Fruit fly (Drosophila melanogaster) whole organism, pupa: ENCODE measurements around the gene CG9784.

Experiments
- CG10348 ChIP-seq: fragments of 200-800 bp; sonication (Bioruptor generic); IDR thresholded peaks from 2 replicates; pipeline ENCODE4 v1.3.6; 2022; ENCODE audit warnings: missing biosample characterization, missing genetic modification characterization
- CG12605 ChIP-seq: fragments of 200-800 bp; sonication (Bioruptor generic); IDR thresholded peaks from 2 replicates; pipeline ENCODE4 v1.3.6; 2022; ENCODE audit warnings: missing biosample characterization, missing genetic modification characterization
- CG13204 ChIP-seq: fragments of 200-800 bp; sonication (Bioruptor generic); optimal IDR thresholded peaks from 2 replicates; lab custom pipeline; 2018; ENCODE audit warnings: missing biosample characterization, mild to moderate bottlenecking, missing genetic modification characterization, moderate library complexity
- CG14655 ChIP-seq: fragments of 200-800 bp; sonication (Bioruptor generic); optimal IDR thresholded peaks from 3 replicates; lab custom pipeline; 2017; ENCODE audit warnings: mild to moderate bottlenecking, missing biosample characterization, missing genetic modification reagents, missing genetic modification characterization
- CG15710 ChIP-seq: fragments of 200-800 bp; sonication (Bioruptor generic); optimal IDR thresholded peaks from 2 replicates; lab custom pipeline; 2018; ENCODE audit warnings: missing biosample characterization, mild to moderate bottlenecking, missing genetic modification characterization, moderate library complexity
- CG17806 ChIP-seq: fragments of 200-800 bp; sonication (Bioruptor generic); optimal IDR thresholded peaks from 2 replicates; lab custom pipeline; 2018; ENCODE audit warnings: missing biosample characterization, mild to moderate bottlenecking, missing genetic modification characterization, moderate library complexity
- CG32121 ChIP-seq: fragments of 200-800 bp; sonication (Bioruptor generic); IDR thresholded peaks from 2 replicates; pipeline ENCODE4 v1.3.6; 2022; ENCODE audit warnings: missing biosample characterization, missing genetic modification characterization
- CG34367 ChIP-seq: fragments of 200-800 bp; sonication (Bioruptor generic); optimal IDR thresholded peaks from 2 replicates; lab custom pipeline; 2018; ENCODE audit warnings: missing biosample characterization, mild to moderate bottlenecking, missing genetic modification characterization
- CG4496 ChIP-seq: fragments of 200-800 bp; sonication (Bioruptor generic); IDR thresholded peaks from 3 replicates; pipeline ENCODE4 v1.3.6; 2022; ENCODE audit warnings: missing biosample characterization, missing genetic modification characterization
- CG8159 ChIP-seq: fragments of 200-800 bp; sonication (Bioruptor generic); optimal IDR thresholded peaks from 3 replicates; lab custom pipeline; 2018; ENCODE audit warnings: missing biosample characterization, mild to moderate bottlenecking, missing genetic modification characterization, moderate library complexity
- CG8301 ChIP-seq: fragments of 200-800 bp; sonication (Bioruptor generic); optimal IDR thresholded peaks from 2 replicates; lab custom pipeline; 2018; ENCODE audit warnings: missing biosample characterization, mild to moderate bottlenecking, missing genetic modification characterization
- CG9948 ChIP-seq: fragments of 200-800 bp; sonication (Bioruptor generic); optimal IDR thresholded peaks from 2 replicates; lab custom pipeline; 2018; ENCODE audit warnings: missing biosample characterization, mild to moderate bottlenecking, missing genetic modification characterization, moderate library complexity
- D1 ChIP-seq: fragments of 200-800 bp; sonication (Bioruptor generic); optimal IDR thresholded peaks from 2 replicates; lab custom pipeline; 2018; ENCODE audit warnings: missing biosample characterization, mild to moderate bottlenecking, missing genetic modification characterization, moderate library complexity
- EcR ChIP-seq: fragments of 200-800 bp; sonication (Bioruptor generic); optimal IDR thresholded peaks from 3 replicates; lab custom pipeline; 2019; ENCODE audit warnings: missing biosample characterization, missing genetic modification characterization, mild to moderate bottlenecking, moderate library complexity, missing genetic modification reagents
- Ets98B ChIP-seq: fragments of 200-800 bp; sonication (Bioruptor generic); IDR thresholded peaks from 2 replicates; pipeline ENCODE4 v1.3.6; 2022; ENCODE audit warnings: missing biosample characterization, missing genetic modification characterization
- Pif1A ChIP-seq: fragments of 200-800 bp; sonication (Bioruptor generic); optimal IDR thresholded peaks from 3 replicates; lab custom pipeline; 2016; ENCODE audit warnings: missing biosample characterization, missing genetic modification characterization
- Pif1B ChIP-seq: fragments of 200-800 bp; sonication (Bioruptor generic); optimal IDR thresholded peaks from 3 replicates; lab custom pipeline; 2016; ENCODE audit warnings: missing biosample characterization, missing genetic modification characterization
- Snoo ChIP-seq: fragments of 200-800 bp; sonication (Bioruptor generic); optimal IDR thresholded peaks from 3 replicates; lab custom pipeline; 2017; ENCODE audit warnings: missing biosample characterization, mild to moderate bottlenecking, missing genetic modification characterization, inconsistent platforms
- fd96Ca ChIP-seq: fragments of 200-800 bp; sonication (Bioruptor generic); IDR thresholded peaks from 3 replicates; pipeline ENCODE4 v1.3.6; 2022; ENCODE audit warnings: missing biosample characterization, missing genetic modification characterization
- gl ChIP-seq: fragments of 200-800 bp; sonication (Bioruptor generic); optimal IDR thresholded peaks from 2 replicates; lab custom pipeline; 2018; ENCODE audit warnings: missing biosample characterization, mild to moderate bottlenecking, missing genetic modification characterization
- rn ChIP-seq: fragments of 200-800 bp; sonication (Bioruptor generic); IDR thresholded peaks from 2 replicates; pipeline ENCODE4 v1.3.6; 2022; ENCODE audit warnings: missing biosample characterization, missing genetic modification characterization

The CG9784 gene

dm6 chrX:16553542-16554182 is 45.4 kb downstream of the CG9784 start, which contains the start of gene Arp2:
Gene Arp2 (minus strand): TSS chrX:16553968.
- TF ChIP-seq CG4496 (GFP tag; lab: Robert Waterston, UW) (no peak), CG12605 (GFP tag; lab: Robert Waterston, UW) (no peak), CG13204 (no peak), EcR (GFP tag; lab: Kevin White, UChicago) (no peak), Snoo (tag; lab: Kevin White, UChicago) (no peak), CG9948 (no peak), fd96Ca (GFP tag; lab: Robert Waterston, UW) (no peak), D1 (tag; lab: Kevin White, UChicago) (no peak), CG15710 (tag; lab: Kevin White, UChicago) (no peak), Pif1A (GFP tag; lab: Kevin White, UChicago) (no peak), CG14655 (GFP tag; lab: Kevin White, UChicago) (no peak), rn (GFP tag; lab: Robert Waterston, UW) (no peak), CG8301 (tag; lab: Kevin White, UChicago) (no peak), CG10348 (GFP tag; lab: Robert Waterston, UW) (no peak), Ets98B (no peak)

- 0 out of 2 replicates have a peak, but pooled peaks have one; percentile 20 for TF ChIP-seq CG10348 (GFP tag; lab: Robert Waterston, UW)
- 0 out of 2 replicates have a peak, but pooled peaks have one; percentile 4 for TF ChIP-seq Ets98B
- no peak for TF ChIP-seq CG32121 (GFP tag; lab: Robert Waterston, UW)
- peak; percentile 17 for TF ChIP-seq CG13204
- peak; percentile 99 for TF ChIP-seq EcR (GFP tag; lab: Kevin White, UChicago)
- no peak for TF ChIP-seq fd96Ca (GFP tag; lab: Robert Waterston, UW)
- no peak for TF ChIP-seq CG34367
- TF ChIP-seq Pif1A (GFP tag; lab: Kevin White, UChicago): no peak
Observed at dm6 chrX:16552968-16553417, 46.0 kb downstream of the CG9784 start.

DNA sequence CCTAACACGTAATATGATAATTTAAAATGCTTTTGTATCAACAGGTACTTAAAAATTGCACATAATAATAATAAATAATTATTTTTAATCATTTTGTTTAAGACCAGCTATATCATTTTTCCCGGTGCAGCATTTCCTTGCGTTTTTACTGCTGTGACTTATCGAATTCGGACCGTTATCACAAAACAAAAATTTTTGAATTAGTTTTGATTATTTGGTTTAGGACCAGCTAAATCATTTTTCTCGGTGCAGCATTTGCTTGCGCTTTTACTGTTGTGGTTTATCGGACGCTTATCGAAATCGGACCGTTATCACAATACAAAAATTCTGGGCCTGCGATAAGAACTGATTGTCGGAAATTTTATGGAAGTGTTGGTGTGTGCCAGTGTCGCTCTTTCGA is 46.4 kb downstream of the CG9784 start:
- TF ChIP-seq CG4496 (GFP tag; lab: Robert Waterston, UW) (peak; percentile 87), EcR (GFP tag; lab: Kevin White, UChicago) (no peak), CG8301 (tag; lab: Kevin White, UChicago) (peak; percentile 81), rn (GFP tag; lab: Robert Waterston, UW) (0 out of 2 replicates have a peak, but pooled peaks have one; percentile 60), Ets98B (no peak; the same call in none of the 2 replicates), Pif1A (GFP tag; lab: Kevin White, UChicago) (no peak), CG34367 (peak; percentile 71), Pif1B (peak; percentile 85), CG14655 (GFP tag; lab: Kevin White, UChicago) (no peak), CG8159 (tag; lab: Kevin White, UChicago) (peak; percentile 80), fd96Ca (GFP tag; lab: Robert Waterston, UW) (no peak; the same call in 2 of the 3 replicates), CG15710 (tag; lab: Kevin White, UChicago) (peak; percentile 73), CG12605 (GFP tag; lab: Robert Waterston, UW) (peak; percentile 73), CG17806 (tag; lab: Kevin White, UChicago) (peak; percentile 75), CG10348 (GFP tag; lab: Robert Waterston, UW) (no peak), CG32121 (GFP tag; lab: Robert Waterston, UW) (peak; percentile 87), Snoo (tag; lab: Kevin White, UChicago) (peak; percentile 84), CG9948 (peak; percentile 76), CG13204 (no peak), D1 (tag; lab: Kevin White, UChicago) (peak; percentile 75), gl (tag; lab: Kevin White, UChicago) (peak; percentile 41)

- TF ChIP-seq CG8301 (tag; lab: Kevin White, UChicago) (no peak), CG4496 (GFP tag; lab: Robert Waterston, UW) (no peak), rn (GFP tag; lab: Robert Waterston, UW) (no peak), CG17806 (tag; lab: Kevin White, UChicago) (no peak), CG9948 (no peak), Snoo (tag; lab: Kevin White, UChicago) (no peak), Pif1B (no peak), CG14655 (GFP tag; lab: Kevin White, UChicago) (no peak), CG15710 (tag; lab: Kevin White, UChicago) (no peak), gl (tag; lab: Kevin White, UChicago) (no peak), EcR (GFP tag; lab: Kevin White, UChicago) (no peak), fd96Ca (GFP tag; lab: Robert Waterston, UW) (no peak), D1 (tag; lab: Kevin White, UChicago) (no peak)
- TF ChIP-seq, all 21 proteins: peak for 0
Observed at dm6 chrX:16547390-16547789, 51.6 kb downstream of the CG9784 start, which contains the start of gene CG9902. Gene CG9902 (minus strand): TSS chrX:16547520.
